Worm (Caenorhabditis elegans): ENCODE measurements around the gene srd-7.

ce11 chrIV:10782014-10782413 lies 4.6 kb downstream of the srd-7 start:
- TF ChIP-seq flt-1 (GFP tag; IDR thresholded peaks at IDR 0.05) (no peak), klf-2 (GFP tag; conservative IDR thresholded peaks at IDR 0.05) (no peak), tab-1 (GFP tag; IDR thresholded peaks at IDR 0.05) (no peak), cog-1 (tag; optimal IDR thresholded peaks at IDR 0.05) (no peak), T22C8.4 (GFP tag; IDR thresholded peaks at IDR 0.05) (no peak), ztf-29 (GFP tag; IDR thresholded peaks at IDR 0.05) (no peak), med-1 (GFP tag; optimal IDR thresholded peaks at IDR 0.05; ENCODE audit: insufficient read depth) (no peak), ref-1 (GFP tag; conservative IDR thresholded peaks at IDR 0.05) (no peak)
